Worm (Caenorhabditis elegans): ENCODE measurements around the gene osm-5.

DNA sequence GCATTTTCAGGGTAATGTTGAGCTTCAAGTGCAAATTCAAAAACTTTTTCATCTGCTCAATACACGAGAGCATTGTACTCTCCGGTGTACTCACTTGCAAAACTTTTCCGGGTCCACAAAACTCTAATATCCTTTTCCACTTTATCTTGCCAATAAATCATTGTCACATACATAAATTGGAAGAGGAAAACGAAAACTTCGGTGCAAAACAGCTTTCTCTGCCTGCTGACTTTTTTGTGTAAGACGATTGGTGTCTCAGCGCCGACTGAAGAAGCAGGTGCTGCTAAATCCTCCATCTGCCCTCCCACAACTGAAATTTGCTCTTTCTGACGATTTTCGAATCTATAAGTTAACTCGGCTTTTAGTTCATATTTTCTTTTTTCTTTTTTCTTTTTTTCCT is 8.6 kb upstream of the osm-5 start:
- no peak for TF ChIP-seq nhr-80 (tag; optimal IDR thresholded peaks at IDR 0.05)
- no peak for TF ChIP-seq unc-130 (GFP tag; optimal IDR thresholded peaks at IDR 0.05)
- no peak for TF ChIP-seq T26A5.8 (tag; optimal IDR thresholded peaks at IDR 0.05)
- no peak for TF ChIP-seq Y56A3A.18 (GFP tag; IDR thresholded peaks at IDR 0.05)
- no peak for TF ChIP-seq ama-1 (optimal IDR thresholded peaks at IDR 0.05)
- no peak for TF ChIP-seq ama-1 (GFP tag; optimal IDR thresholded peaks at IDR 0.05)
